Worm (Caenorhabditis elegans): ENCODE results near the gene C39D10.1.

The C39D10.1 gene

DNA sequence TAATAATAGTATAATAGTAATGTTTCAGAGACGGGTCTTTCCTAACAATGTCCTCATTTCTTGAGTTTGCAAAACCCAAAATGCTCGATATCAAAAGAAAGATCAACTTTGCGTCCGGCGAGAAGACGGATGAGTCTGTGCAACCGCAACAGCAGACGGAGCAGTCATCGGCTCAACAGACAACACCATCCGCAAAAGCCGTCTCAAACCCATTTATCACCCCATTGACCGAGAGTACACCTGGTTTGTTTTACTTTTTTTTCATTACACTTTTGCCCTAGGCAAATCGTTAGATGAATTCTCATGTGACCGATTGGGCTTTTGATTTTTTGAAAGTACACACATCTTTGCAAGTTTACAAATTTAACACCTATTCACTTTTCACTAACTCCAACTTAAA is 47.6 kb downstream of the C39D10.1 start, which contains the start of gene dct-1:
Gene dct-1, plus strand, starts transcription at position 27 of the 400 bp plus-strand sequence.
- no peak for TF ChIP-seq dao-5 (tag; optimal IDR thresholded peaks at IDR 0.05)
- no peak for TF ChIP-seq him-1 (tag; optimal IDR thresholded peaks at IDR 0.05)
- no peak for TF ChIP-seq W03F9.2 (tag; optimal IDR thresholded peaks at IDR 0.05)

DNA sequence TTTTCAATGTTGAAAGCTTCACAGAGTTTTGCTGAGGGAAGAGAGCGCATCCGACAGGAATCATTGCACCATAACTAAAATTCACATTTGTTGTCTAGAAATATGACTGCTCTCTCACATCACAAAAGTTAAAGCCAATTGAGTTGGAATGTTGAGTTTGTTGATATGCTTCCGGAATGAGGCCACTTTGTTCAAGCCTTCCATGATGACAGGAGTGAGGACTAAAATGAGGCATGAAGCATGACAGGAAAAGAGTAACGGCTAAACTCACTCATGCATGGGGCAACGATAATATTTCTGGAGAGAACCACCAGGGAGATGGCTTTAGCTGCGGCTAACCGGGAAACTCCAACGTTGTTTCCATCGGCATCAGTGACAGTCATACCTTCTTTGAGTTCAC is 49.7 kb downstream of the C39D10.1 start:
- TF ChIP-seq him-1 (tag; optimal IDR thresholded peaks at IDR 0.05) (no peak), W03F9.2 (tag; optimal IDR thresholded peaks at IDR 0.05) (no peak), dao-5 (tag; optimal IDR thresholded peaks at IDR 0.05) (no peak)

All from whole organism, L4/young adult.